Worm (Caenorhabditis elegans) whole organism, L1 larva: ENCODE results near the gene Y43F8B.12.

Experiments
- Y116A8C.19 ChIP-seq: sonication (generic microtip); optimal IDR thresholded peaks from 2 replicates; lab custom pipeline; 2016; ENCODE audit warnings: missing compliant biosample characterization, missing genetic modification characterization, borderline replicate concordance
- alr-1 ChIP-seq: fragments of 200-800 bp; sonication (Bioruptor generic); optimal IDR thresholded peaks from 2 replicates; lab custom pipeline; 2018; ENCODE audit warnings: borderline replicate concordance, mild to moderate bottlenecking, missing genetic modification characterization, missing compliant biosample characterization
- ama-1 ChIP-seq: fragments of 150-350 bp; optimal IDR thresholded peaks from 2 replicates; lab custom pipeline; 2014
- blmp-1 ChIP-seq: fragments of 150-350 bp; optimal IDR thresholded peaks from 2 replicates; lab custom pipeline; 2014; ENCODE audit warnings: missing biosample characterization, missing genetic modification characterization
- ceh-8 ChIP-seq: fragments of 200-800 bp; sonication (Bioruptor generic); optimal IDR thresholded peaks from 2 replicates; lab custom pipeline; 2018; ENCODE audit warnings: mild to moderate bottlenecking, missing genetic modification characterization, moderate library complexity, missing compliant biosample characterization
- ceh-82 ChIP-seq, 3 experiments: fragments of 150-350 bp in 1 of 3; sonication (generic microtip) in 2 of 3; optimal IDR thresholded peaks; 2 replicates each; lab custom pipeline; 2014 to 2017; ENCODE audit warnings: missing biosample characterization in 3 of 3, missing genetic modification characterization in 3 of 3
- ces-1 ChIP-seq: fragments of 150-350 bp; optimal IDR thresholded peaks from 2 replicates; lab custom pipeline; 2014; ENCODE audit warnings: missing biosample characterization, missing genetic modification reagents, missing genetic modification characterization
- dsc-1 ChIP-seq: sonication (generic microtip); optimal IDR thresholded peaks from 2 replicates; lab custom pipeline; 2016; ENCODE audit warnings: mild to moderate bottlenecking, missing genetic modification characterization, missing compliant biosample characterization
- elt-2 ChIP-seq: sonication (generic microtip); optimal IDR thresholded peaks from 2 replicates; lab custom pipeline; 2016; ENCODE audit warnings: missing genetic modification characterization, mild to moderate bottlenecking, inconsistent platforms, missing compliant biosample characterization, missing genetic modification reagents
- elt-3 ChIP-seq, 6 experiments: fragments of 150-350 bp in 1 of 6; sonication (generic microtip); optimal IDR thresholded peaks; 2 replicates each; lab custom pipeline; 2017 to 2018; ENCODE audit warnings: missing biosample characterization in 6 of 6, missing genetic modification characterization in 6 of 6, inconsistent platforms in 1 of 6
- ets-5 ChIP-seq: fragments of 200-800 bp; sonication (Bioruptor generic); IDR thresholded peaks from 2 replicates; pipeline ENCODE4 v1.3.6; 2022; ENCODE audit warnings: missing genetic modification characterization, missing compliant biosample characterization
- fkh-10 ChIP-seq: sonication (generic microtip); optimal IDR thresholded peaks from 2 replicates; lab custom pipeline; 2017; ENCODE audit warnings: missing biosample characterization, missing genetic modification reagents, missing genetic modification characterization
- fkh-4 ChIP-seq: sonication (generic microtip); optimal IDR thresholded peaks from 2 replicates; lab custom pipeline; 2016; ENCODE audit warnings: missing compliant biosample characterization, missing genetic modification characterization, borderline replicate concordance
- fkh-8 ChIP-seq: sonication (generic microtip); optimal IDR thresholded peaks from 2 replicates; lab custom pipeline; 2016; ENCODE audit warnings: mild to moderate bottlenecking, missing genetic modification characterization, missing compliant biosample characterization
- grh-1 ChIP-seq: fragments of 200-800 bp; sonication (Bioruptor generic); IDR thresholded peaks from 2 replicates; pipeline ENCODE4 v1.3.6; 2022; ENCODE audit warnings: missing genetic modification reagents, missing genetic modification characterization, missing compliant biosample characterization
- hlh-17 ChIP-seq: fragments of 200-800 bp; sonication (Bioruptor generic); optimal IDR thresholded peaks from 2 replicates; lab custom pipeline; 2018; ENCODE audit warnings: missing genetic modification characterization, mild to moderate bottlenecking, missing compliant biosample characterization, moderate library complexity, borderline replicate concordance
- irx-1 ChIP-seq: sonication (generic microtip); optimal IDR thresholded peaks from 2 replicates; lab custom pipeline; 2016; ENCODE audit warnings: missing genetic modification characterization, missing compliant biosample characterization
- jun-1 ChIP-seq: fragments of 150-350 bp; optimal IDR thresholded peaks from 2 replicates; lab custom pipeline; 2014; ENCODE audit warnings: missing biosample characterization, missing genetic modification reagents, missing genetic modification characterization
- lin-13 ChIP-seq: fragments of 150-350 bp; optimal IDR thresholded peaks from 2 replicates; lab custom pipeline; 2014; ENCODE audit warnings: missing biosample characterization, missing genetic modification reagents, missing genetic modification characterization
- lin-14 ChIP-seq: fragments of 200-800 bp; sonication (Bioruptor generic); optimal IDR thresholded peaks from 2 replicates; lab custom pipeline; 2018; ENCODE audit warnings: mild to moderate bottlenecking, missing genetic modification characterization, moderate library complexity, missing compliant biosample characterization
- lin-15B ChIP-seq: fragments of 150-350 bp; sonication (generic microtip); optimal IDR thresholded peaks from 3 replicates; lab custom pipeline; 2014; ENCODE audit warnings: missing biosample characterization, missing genetic modification characterization
- lin-35 ChIP-seq, 2 experiments: fragments of 150-350 bp; optimal IDR thresholded peaks; 2 replicates each; lab custom pipeline; 2014; ENCODE audit warnings: missing biosample characterization in 2 of 2, missing genetic modification characterization in 2 of 2, missing genetic modification reagents in 2 of 2
- lir-3 ChIP-seq: sonication (generic microtip); optimal IDR thresholded peaks from 2 replicates; lab custom pipeline; 2016; ENCODE audit warnings: mild to moderate bottlenecking, missing genetic modification characterization, moderate library complexity, missing compliant biosample characterization; ENCODE audit not compliant: poor library complexity
- mab-9 ChIP-seq: fragments of 200-800 bp; sonication (Bioruptor generic); IDR thresholded peaks from 2 replicates; pipeline ENCODE4 v1.3.6; 2022; ENCODE audit warnings: missing genetic modification reagents, missing genetic modification characterization, missing compliant biosample characterization
- mdl-1 ChIP-seq, 2 experiments: fragments of 150-350 bp; optimal IDR thresholded peaks; 2 replicates each; lab custom pipeline; 2014 to 2017; ENCODE audit warnings: missing biosample characterization in 2 of 2, missing genetic modification characterization in 2 of 2, inconsistent platforms in 1 of 2
- nhr-11 ChIP-seq: fragments of 150-350 bp; optimal IDR thresholded peaks from 2 replicates; lab custom pipeline; 2014; ENCODE audit warnings: missing biosample characterization, missing genetic modification characterization
- nhr-12 ChIP-seq: sonication (generic microtip); optimal IDR thresholded peaks from 2 replicates; lab custom pipeline; 2017; ENCODE audit warnings: missing biosample characterization, missing genetic modification characterization
- nhr-19 ChIP-seq: fragments of 200-800 bp; sonication (Bioruptor generic); conservative IDR thresholded peaks from 2 replicates; pipeline ENCODE4 v1.3.6; 2022; ENCODE audit warnings: missing genetic modification characterization, missing compliant biosample characterization
- nhr-20 ChIP-seq: sonication (generic microtip); optimal IDR thresholded peaks from 2 replicates; lab custom pipeline; 2016; ENCODE audit warnings: mild to moderate bottlenecking, missing genetic modification characterization, missing compliant biosample characterization
- nhr-237 ChIP-seq: fragments of 150-350 bp; optimal IDR thresholded peaks from 2 replicates; lab custom pipeline; 2014; ENCODE audit warnings: missing biosample characterization, missing genetic modification characterization
- nhr-47 ChIP-seq: sonication (generic microtip); optimal IDR thresholded peaks from 2 replicates; lab custom pipeline; 2016; ENCODE audit warnings: mild to moderate bottlenecking, missing genetic modification characterization, moderate library complexity, missing compliant biosample characterization
- nhr-71 ChIP-seq: sonication (generic microtip); optimal IDR thresholded peaks from 2 replicates; lab custom pipeline; 2016; ENCODE audit warnings: mild to moderate bottlenecking, missing genetic modification characterization, moderate library complexity, missing compliant biosample characterization
- nhr-76 ChIP-seq: sonication (generic microtip); optimal IDR thresholded peaks from 2 replicates; lab custom pipeline; 2017; ENCODE audit warnings: missing biosample characterization, missing genetic modification characterization
- nhr-77 ChIP-seq: fragments of 150-350 bp; optimal IDR thresholded peaks from 2 replicates; lab custom pipeline; 2014; ENCODE audit warnings: missing biosample characterization, missing genetic modification characterization
- nhr-84 ChIP-seq: sonication (generic microtip); optimal IDR thresholded peaks from 2 replicates; lab custom pipeline; 2017; ENCODE audit warnings: missing biosample characterization, missing genetic modification characterization
- nhr-85 ChIP-seq: sonication (generic microtip); peaks from one replicate; lab custom pipeline; 2016; ENCODE audit warnings: missing genetic modification characterization, inconsistent platforms, missing compliant biosample characterization
- pag-3 ChIP-seq: sonication (generic microtip); optimal IDR thresholded peaks from 2 replicates; lab custom pipeline; 2017; ENCODE audit warnings: missing genetic modification characterization, mild to moderate bottlenecking, missing compliant biosample characterization, antibody characterized with exemption, borderline replicate concordance; ENCODE audit not compliant: insufficient read depth
- rnt-1 ChIP-seq: sonication (generic microtip); optimal IDR thresholded peaks from 2 replicates; lab custom pipeline; 2016; ENCODE audit warnings: mild to moderate bottlenecking, missing genetic modification characterization, moderate library complexity, missing compliant biosample characterization
- snpc-4 ChIP-seq: fragments of 150-350 bp; optimal IDR thresholded peaks from 2 replicates; lab custom pipeline; 2014; ENCODE audit warnings: missing biosample characterization, missing genetic modification characterization
- snu-23 ChIP-seq: sonication (generic microtip); optimal IDR thresholded peaks from 2 replicates; lab custom pipeline; 2016; ENCODE audit warnings: missing genetic modification characterization, missing compliant biosample characterization
- sup-37 ChIP-seq: fragments of 200-800 bp; sonication (Bioruptor generic); optimal IDR thresholded peaks from 2 replicates; lab custom pipeline; 2018; ENCODE audit warnings: mild to moderate bottlenecking, missing genetic modification characterization, missing compliant biosample characterization
- swsn-7 ChIP-seq: sonication (generic microtip); optimal IDR thresholded peaks from 2 replicates; lab custom pipeline; 2016; ENCODE audit warnings: missing genetic modification characterization, missing compliant biosample characterization
- tbx-2 ChIP-seq: sonication (generic microtip); optimal IDR thresholded peaks from 2 replicates; lab custom pipeline; 2016; ENCODE audit warnings: missing genetic modification characterization, missing compliant biosample characterization
- tlp-1 ChIP-seq: fragments of 150-350 bp; optimal IDR thresholded peaks from 2 replicates; lab custom pipeline; 2014; ENCODE audit warnings: missing biosample characterization, missing genetic modification characterization
- unc-30 ChIP-seq: sonication (generic microtip); optimal IDR thresholded peaks from 2 replicates; lab custom pipeline; 2017; ENCODE audit warnings: missing biosample characterization, missing genetic modification characterization
- unc-62 ChIP-seq: fragments of 150-350 bp; optimal IDR thresholded peaks from 2 replicates; lab custom pipeline; 2014; ENCODE audit warnings: missing biosample characterization, missing genetic modification reagents, missing genetic modification characterization
- unc-86 ChIP-seq: sonication (generic microtip); optimal IDR thresholded peaks from 2 replicates; lab custom pipeline; 2016; ENCODE audit warnings: missing genetic modification characterization, missing compliant biosample characterization
- unc-98 ChIP-seq: fragments of 200-800 bp; sonication (Bioruptor generic); IDR thresholded peaks from 2 replicates; pipeline ENCODE4 v1.3.6; 2022; ENCODE audit warnings: missing genetic modification characterization, missing compliant biosample characterization
- vab-15 ChIP-seq: sonication (generic microtip); optimal IDR thresholded peaks from 2 replicates; lab custom pipeline; 2017; ENCODE audit warnings: missing genotype, mild to moderate bottlenecking, missing genetic modification characterization, missing compliant biosample characterization
- zag-1 ChIP-seq: fragments of 150-350 bp; optimal IDR thresholded peaks from 2 replicates; lab custom pipeline; 2014; ENCODE audit warnings: missing biosample characterization, missing genetic modification characterization
- zip-4 ChIP-seq: fragments of 200-800 bp; sonication (Bioruptor generic); optimal IDR thresholded peaks from 2 replicates; lab custom pipeline; 2018; ENCODE audit warnings: mild to moderate bottlenecking, missing genetic modification characterization, moderate library complexity, missing compliant biosample characterization
- ztf-11 ChIP-seq, 2 experiments: sonication (generic microtip); optimal IDR thresholded peaks; 2 replicates each; lab custom pipeline; 2016 to 2017; ENCODE audit warnings: missing genetic modification characterization in 2 of 2, missing biosample characterization in 1 of 2, missing compliant biosample characterization in 1 of 2
- ztf-4 ChIP-seq: fragments of 150-350 bp; optimal IDR thresholded peaks from 2 replicates; lab custom pipeline; 2014; ENCODE audit warnings: missing biosample characterization, missing genetic modification characterization

Gene Y43F8B.12

DNA sequence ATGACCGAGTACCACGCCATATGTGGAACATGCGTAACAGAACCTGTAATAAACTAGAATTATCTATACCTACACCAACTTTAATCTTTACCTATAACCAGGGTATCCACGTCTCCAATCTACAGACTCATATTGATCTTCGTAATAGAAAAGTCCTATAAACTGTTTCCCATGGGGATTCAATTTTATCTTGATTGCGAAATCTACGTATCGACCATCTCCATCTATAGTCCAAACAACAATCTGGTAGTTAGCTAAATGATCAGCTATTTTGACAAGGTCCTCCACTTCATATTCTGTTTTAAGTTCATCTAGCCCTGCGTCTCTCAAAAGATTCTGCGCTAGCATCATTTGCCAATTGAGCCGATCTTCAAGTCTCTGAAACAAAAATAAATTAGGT is 38.6 kb upstream of the Y43F8B.12 start:
- TF ChIP-seq ceh-82 (tag; optimal IDR thresholded peaks at IDR 0.05; lab: Kevin White, UChicago) (no peak), blmp-1 (no peak), unc-86 (tag; lab: Kevin White, UChicago) (no peak), sup-37 (GFP tag; lab: Kevin White, UChicago) (no peak), snpc-4 (tag; lab: Kevin White, UChicago) (no peak), lin-15B (tag; lab: Kevin White, UChicago) (no peak), irx-1 (tag; lab: Kevin White, UChicago) (no peak), unc-62 (GFP tag; lab: Kevin White, UChicago) (no peak), pag-3 (no peak), rnt-1 (tag; lab: Kevin White, UChicago) (peak; percentile 38), lin-35 (GFP tag; optimal IDR thresholded peaks at IDR 0.05; lab: Kevin White, UChicago) (no peak), grh-1 (GFP tag; lab: Robert Waterston, UW) (peak; percentile 45; the same call in 1 of the 2 replicates), zip-4 (GFP tag; lab: Kevin White, UChicago) (peak; percentile 19), lin-14 (peak; percentile 73), nhr-237 (tag; lab: Kevin White, UChicago) (no peak), ztf-11 (tag; optimal IDR thresholded peaks at IDR 0.05; lab: Kevin White, UChicago) (no peak), nhr-77 (tag; lab: Kevin White, UChicago) (no peak), mdl-1 (tag; optimal IDR thresholded peaks at IDR 0.05; lab: Kevin White, UChicago) (no peak), vab-15 (tag; lab: Kevin White, UChicago) (no peak), zag-1 (no peak), nhr-84 (tag; lab: Kevin White, UChicago) (no peak), elt-3 (tag; optimal IDR thresholded peaks at IDR 0.05; lab: Kevin White, UChicago) (no peak), tlp-1 (no peak), lin-13 (GFP tag; lab: Kevin White, UChicago) (no peak), nhr-11 (tag; lab: Kevin White, UChicago) (no peak), ces-1 (no peak), ama-1 (lab: Kevin White, UChicago) (no peak), ets-5 (no peak), jun-1 (no peak), nhr-76 (tag; lab: Kevin White, UChicago) (no peak), mab-9 (GFP tag; lab: Robert Waterston, UW) (no peak), elt-2 (tag; lab: Kevin White, UChicago) (no peak), unc-98 (GFP tag; lab: Robert Waterston, UW) (no peak), hlh-17 (no peak), lir-3 (tag; lab: Kevin White, UChicago) (no peak), fkh-8 (tag; lab: Kevin White, UChicago) (no peak), dsc-1 (tag; lab: Kevin White, UChicago) (no peak), tbx-2 (tag; lab: Kevin White, UChicago) (no peak), nhr-19 (GFP tag; lab: Robert Waterston, UW) (peak; percentile 29; the same call in 1 of the 2 replicates), ztf-4 (no peak), fkh-10 (no peak), swsn-7 (no peak), snu-23 (GFP tag; lab: Kevin White, UChicago) (peak; percentile 21), unc-30 (tag; lab: Kevin White, UChicago) (no peak), nhr-71 (tag; lab: Kevin White, UChicago) (peak; percentile 36), alr-1 (tag; lab: Kevin White, UChicago) (no peak), nhr-12 (tag; lab: Kevin White, UChicago) (no peak), nhr-20 (tag; lab: Kevin White, UChicago) (peak; percentile 61), fkh-4 (no peak), ceh-8 (no peak), Y116A8C.19 (tag; lab: Kevin White, UChicago) (no peak), nhr-47 (tag; lab: Kevin White, UChicago) (no peak), nhr-85 (tag; lab: Kevin White, UChicago) (peak; percentile 95)
